Worm (Caenorhabditis elegans) whole organism, young adult: ENCODE measurements around the gene atln-1.

Experiments used
- B0261.1 ChIP-seq: sonication (generic microtip); optimal IDR thresholded peaks from 2 replicates; lab custom pipeline; 2016; ENCODE audit warnings: mild to moderate bottlenecking, missing genetic modification characterization, moderate library complexity, missing compliant biosample characterization
- F33H1.4 ChIP-seq: fragments of 200-800 bp; sonication (Bioruptor generic); IDR thresholded peaks from 2 replicates; pipeline ENCODE4 v1.3.6; 2022; ENCODE audit warnings: missing genetic modification reagents, missing genetic modification characterization, missing compliant biosample characterization
- F57A8.1 ChIP-seq: fragments of 200-800 bp; sonication (Bioruptor generic); optimal IDR thresholded peaks from 2 replicates; lab custom pipeline; 2018; ENCODE audit warnings: mild to moderate bottlenecking, missing genetic modification characterization, moderate library complexity, missing compliant biosample characterization
- F57C9.4 ChIP-seq: sonication (generic microtip); optimal IDR thresholded peaks from 2 replicates; lab custom pipeline; 2017; ENCODE audit warnings: mild to moderate bottlenecking, missing genetic modification characterization, missing compliant biosample characterization
- Y53G8AR.9 ChIP-seq: fragments of 200-800 bp; sonication (Bioruptor generic); conservative IDR thresholded peaks from 2 replicates; pipeline ENCODE4 v1.3.6; 2022; ENCODE audit warnings: missing genetic modification reagents, missing genetic modification characterization, missing compliant biosample characterization
- Y56A3A.18 ChIP-seq: fragments of 200-800 bp; sonication (Bioruptor generic); IDR thresholded peaks from 2 replicates; pipeline ENCODE4 v1.3.6; 2022; ENCODE audit warnings: missing genetic modification reagents, missing genetic modification characterization, missing compliant biosample characterization
- akir-1 ChIP-seq: fragments of 200-800 bp; sonication (Bioruptor generic); optimal IDR thresholded peaks from 2 replicates; lab custom pipeline; 2018; ENCODE audit warnings: mild to moderate bottlenecking, missing genetic modification characterization, moderate library complexity, missing compliant biosample characterization
- aptf-2 ChIP-seq: fragments of 200-800 bp; sonication (Bioruptor generic); conservative IDR thresholded peaks from 2 replicates; pipeline ENCODE4 v1.3.6; 2022; ENCODE audit warnings: missing genetic modification reagents, missing genetic modification characterization, missing compliant biosample characterization
- cebp-2 ChIP-seq: fragments of 200-800 bp; sonication (Bioruptor generic); IDR thresholded peaks from 2 replicates; pipeline ENCODE4 v1.3.6; 2022; ENCODE audit warnings: missing genetic modification characterization, missing compliant biosample characterization
- ceh-100 ChIP-seq: fragments of 200-800 bp; sonication (Bioruptor generic); IDR thresholded peaks from 2 replicates; pipeline ENCODE4 v1.3.6; 2022; ENCODE audit warnings: missing genetic modification reagents, missing genetic modification characterization, missing compliant biosample characterization
- ceh-79 ChIP-seq: sonication (generic microtip); optimal IDR thresholded peaks from 2 replicates; lab custom pipeline; 2017; ENCODE audit warnings: mild to moderate bottlenecking, missing genetic modification characterization, missing compliant biosample characterization
- ceh-91 ChIP-seq: fragments of 200-800 bp; sonication (Bioruptor generic); IDR thresholded peaks from 2 replicates; pipeline ENCODE4 v1.3.6; 2022; ENCODE audit warnings: missing genetic modification reagents, missing genetic modification characterization, missing compliant biosample characterization
- egrh-3 ChIP-seq: fragments of 200-800 bp; sonication (Bioruptor generic); IDR thresholded peaks from 2 replicates; pipeline ENCODE4 v1.3.6; 2022; ENCODE audit warnings: missing genetic modification reagents, missing genetic modification characterization, missing compliant biosample characterization
- ekl-4 ChIP-seq: fragments of 200-800 bp; sonication (Bioruptor generic); IDR thresholded peaks from 2 replicates; pipeline ENCODE4 v1.3.6; 2022; ENCODE audit warnings: missing genetic modification reagents, missing genetic modification characterization, missing compliant biosample characterization
- him-1 ChIP-seq: sonication (generic microtip); optimal IDR thresholded peaks from 2 replicates; lab custom pipeline; 2016; ENCODE audit warnings: missing genotype, missing genetic modification reagents, missing genetic modification characterization, missing compliant biosample characterization
- hlh-12 ChIP-seq: sonication (generic microtip); optimal IDR thresholded peaks from 2 replicates; lab custom pipeline; 2016; ENCODE audit warnings: missing genetic modification characterization, missing compliant biosample characterization
- hlh-26 ChIP-seq: fragments of 200-800 bp; sonication (Bioruptor generic); conservative IDR thresholded peaks from 2 replicates; pipeline ENCODE4 v1.3.6; 2022; ENCODE audit warnings: missing genetic modification reagents, missing genetic modification characterization, missing compliant biosample characterization
- hmg-1.2 ChIP-seq: fragments of 200-800 bp; sonication (Bioruptor generic); IDR thresholded peaks from 2 replicates; pipeline ENCODE4 v1.3.6; 2022; ENCODE audit warnings: missing genetic modification reagents, missing genetic modification characterization, missing compliant biosample characterization
- lsl-1 ChIP-seq: fragments of 200-800 bp; sonication (Bioruptor generic); optimal IDR thresholded peaks from 2 replicates; lab custom pipeline; 2018; ENCODE audit warnings: mild to moderate bottlenecking, missing genetic modification characterization, moderate library complexity, missing compliant biosample characterization
- madf-10 ChIP-seq: sonication (generic microtip); optimal IDR thresholded peaks from 2 replicates; lab custom pipeline; 2016; ENCODE audit warnings: mild to moderate bottlenecking, missing genetic modification characterization, missing compliant biosample characterization
- mel-28 ChIP-seq: sonication (generic microtip); optimal IDR thresholded peaks from 2 replicates; lab custom pipeline; 2016; ENCODE audit warnings: borderline replicate concordance, mild to moderate bottlenecking, missing genetic modification characterization, missing compliant biosample characterization
- nfyb-1 ChIP-seq: fragments of 200-800 bp; sonication (Bioruptor generic); IDR thresholded peaks from 2 replicates; pipeline ENCODE4 v1.3.6; 2022; ENCODE audit warnings: missing genetic modification reagents, missing genetic modification characterization, missing compliant biosample characterization
- nhr-80 ChIP-seq: sonication (generic microtip); optimal IDR thresholded peaks from 2 replicates; lab custom pipeline; 2016; ENCODE audit warnings: missing genetic modification characterization, missing compliant biosample characterization
- nhr-90 ChIP-seq: sonication (generic microtip); optimal IDR thresholded peaks from 2 replicates; lab custom pipeline; 2016; ENCODE audit warnings: missing genotype, mild to moderate bottlenecking, missing genetic modification characterization, missing compliant biosample characterization
- rec-8 ChIP-seq, 2 experiments: sonication (generic microtip); optimal IDR thresholded peaks; 2 replicates each; lab custom pipeline; 2016; ENCODE audit warnings: mild to moderate bottlenecking in 2 of 2, missing genetic modification characterization in 2 of 2, missing genetic modification reagents in 2 of 2, missing genotype in 2 of 2, missing biosample characterization in 1 of 2, missing compliant biosample characterization in 1 of 2, moderate library complexity in 1 of 2
- snpc-4 ChIP-seq, 5 experiments: fragments of 150-350 bp in 1 of 5; sonication (generic microtip) in 4 of 5; optimal IDR thresholded peaks; 2 replicates each; lab custom pipeline; 2014 to 2018; ENCODE audit warnings: missing genetic modification characterization in 5 of 5, missing biosample characterization in 3 of 5, antibody characterized with exemption in 2 of 5, mild to moderate bottlenecking in 2 of 5, missing compliant biosample characterization in 2 of 5, missing genotype in 2 of 5, moderate library complexity in 2 of 5, missing genetic modification reagents in 1 of 5
- sptf-2 ChIP-seq: fragments of 200-800 bp; sonication (Bioruptor generic); optimal IDR thresholded peaks from 2 replicates; lab custom pipeline; 2018; ENCODE audit warnings: mild to moderate bottlenecking, missing genetic modification characterization, missing compliant biosample characterization
- tlf-1 ChIP-seq: fragments of 200-800 bp; sonication (Bioruptor generic); optimal IDR thresholded peaks from 2 replicates; lab custom pipeline; 2018; ENCODE audit warnings: mild to moderate bottlenecking, missing genetic modification characterization, missing compliant biosample characterization
- xnd-1 ChIP-seq: sonication (generic microtip); optimal IDR thresholded peaks from 2 replicates; lab custom pipeline; 2016; ENCODE audit warnings: missing genotype, missing genetic modification reagents, missing genetic modification characterization, missing compliant biosample characterization
- ztf-26 ChIP-seq: sonication (generic microtip); optimal IDR thresholded peaks from 2 replicates; lab custom pipeline; 2017; ENCODE audit warnings: missing genetic modification characterization, missing compliant biosample characterization
- ztf-28 ChIP-seq: fragments of 200-800 bp; sonication (Bioruptor generic); IDR thresholded peaks from 2 replicates; pipeline ENCODE4 v1.3.6; 2022; ENCODE audit warnings: missing genetic modification reagents, missing genetic modification characterization, missing compliant biosample characterization

The atln-1 gene

DNA sequence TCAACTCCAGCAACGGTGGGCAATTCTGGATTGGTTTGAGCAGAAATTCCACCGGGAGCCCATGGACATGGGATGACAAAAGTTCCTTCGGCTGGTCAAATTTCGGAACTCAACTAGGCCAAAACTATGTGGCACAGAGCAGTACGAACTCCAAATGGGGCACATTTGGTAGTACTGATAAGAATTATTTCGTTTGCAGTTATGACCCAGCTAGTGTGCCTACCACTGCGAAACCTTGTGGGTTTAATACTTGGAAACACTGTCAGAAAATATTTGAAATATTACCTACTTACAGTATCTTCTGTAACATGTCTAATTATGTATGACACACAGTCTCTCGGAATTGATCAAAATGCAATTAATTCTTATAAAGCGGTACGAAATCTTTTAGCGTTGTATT, 37.8 kb downstream of the atln-1 start:
- TF ChIP-seq ceh-79 (tag; lab: Kevin White, UChicago), result no peak
- TF ChIP-seq nhr-80 (tag; lab: Kevin White, UChicago), result peak; percentile 58

DNA sequence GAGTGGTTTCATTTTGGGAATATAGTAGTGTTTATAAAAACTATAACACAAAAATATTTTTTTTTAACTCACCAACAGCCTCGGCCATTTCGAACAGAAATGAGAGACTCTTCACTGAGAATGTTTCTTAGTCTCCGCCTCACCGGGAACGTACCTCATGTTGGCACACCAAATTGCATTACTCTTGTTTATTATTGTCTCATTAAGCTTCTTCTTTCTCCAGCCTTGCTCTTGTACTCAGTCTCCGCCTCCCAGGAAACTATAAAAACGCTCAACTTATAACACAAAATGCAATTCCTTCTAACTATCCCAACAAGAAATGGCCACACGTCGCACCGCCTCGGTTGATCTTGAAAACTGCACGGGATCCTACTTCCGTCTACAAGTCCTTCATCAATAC, 44.1 kb downstream of the atln-1 start, which contains the start of the genes Y54G2A.48 and pudl-1:
TSS of gene Y54G2A.48 (minus strand) at position 101 of the 400 bp plus-strand sequence.
TSS of gene pudl-1 (plus strand) at position 320 of the 400 bp plus-strand sequence.
- no peak for TF ChIP-seq snpc-4 (GFP tag; optimal IDR thresholded peaks at IDR 0.05; lab: Kevin White, UChicago)
- no peak for TF ChIP-seq snpc-4 (tag; optimal IDR thresholded peaks at IDR 0.05; lab: Kevin White, UChicago)
- TF ChIP-seq cebp-2 (GFP tag; lab: Robert Waterston, UW), result no peak
- no peak for TF ChIP-seq nfyb-1 (GFP tag; lab: Robert Waterston, UW)
- TF ChIP-seq ceh-91 (GFP tag; lab: Robert Waterston, UW), result no peak
- no peak for TF ChIP-seq egrh-3 (GFP tag; lab: Robert Waterston, UW)
- no peak for TF ChIP-seq B0261.1 (tag; lab: Kevin White, UChicago)
- TF ChIP-seq nhr-80 (tag; lab: Kevin White, UChicago), result no peak
- TF ChIP-seq lsl-1, result no peak
- no peak for TF ChIP-seq akir-1
- no peak for TF ChIP-seq madf-10
- no peak for TF ChIP-seq nhr-90
- no peak for TF ChIP-seq mel-28 (tag; lab: Kevin White, UChicago)
- TF ChIP-seq rec-8 (tag; optimal IDR thresholded peaks at IDR 0.05; lab: Kevin White, UChicago), result no peak
- TF ChIP-seq hlh-26 (GFP tag; lab: Robert Waterston, UW), result no peak
- TF ChIP-seq Y53G8AR.9 (GFP tag; lab: Robert Waterston, UW), result no peak

DNA sequence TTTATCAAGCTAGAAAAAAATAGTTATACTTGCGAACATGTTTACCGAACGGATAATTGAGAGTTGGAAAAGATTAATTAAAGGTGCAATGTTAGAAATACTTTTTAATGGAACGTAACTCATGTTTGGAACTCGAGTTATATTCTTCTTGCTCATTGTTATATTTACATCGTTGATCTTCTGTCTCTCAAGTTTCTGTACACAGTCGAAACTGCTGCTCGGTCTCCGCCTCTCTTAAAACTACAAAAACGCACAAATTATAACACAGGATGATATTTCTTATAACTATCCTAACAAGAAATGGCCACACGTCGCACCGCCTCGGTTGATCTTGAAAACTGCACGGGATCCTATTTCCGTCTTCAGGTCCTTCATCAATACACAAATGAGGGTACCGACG, 46.0 kb downstream of the atln-1 start, which contains the start of gene pudl-2:
TSS of gene pudl-2 (plus strand) at position 301 of the 400 bp plus-strand sequence.
- TF ChIP-seq ztf-26 (tag; lab: Kevin White, UChicago) (no peak), aptf-2 (GFP tag; lab: Robert Waterston, UW) (no peak), F33H1.4 (no peak), hmg-1.2 (no peak), tlf-1 (GFP tag; lab: Kevin White, UChicago) (no peak), Y56A3A.18 (GFP tag; lab: Robert Waterston, UW) (no peak), hlh-12 (no peak)
- TF ChIP-seq, all 124 proteins: peak for 0

DNA sequence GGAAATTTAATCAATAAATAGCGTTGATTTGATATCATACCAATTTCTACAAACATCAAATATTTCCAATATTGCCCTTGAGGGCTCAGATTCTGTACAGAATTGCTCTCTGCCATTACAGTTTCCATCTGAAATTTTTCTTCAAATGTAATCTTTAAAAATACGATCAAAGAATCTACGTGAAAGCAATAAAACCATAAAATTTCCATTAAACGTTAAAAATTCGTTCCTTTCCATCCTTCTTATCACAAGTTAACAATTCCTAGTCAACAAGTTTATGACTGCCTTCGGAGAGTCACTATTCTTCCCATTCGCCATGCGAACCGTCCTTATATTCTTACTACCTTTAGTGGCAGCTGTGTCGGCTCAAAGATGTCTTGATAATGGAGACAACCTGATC, 46.9 kb downstream of the atln-1 start, which contains the start of gene clec-82:
TSS of gene clec-82 (plus strand) at position 301 of the 400 bp plus-strand sequence.
- TF ChIP-seq ztf-28 (no peak), him-1 (tag; lab: Kevin White, UChicago) (no peak), F57A8.1 (GFP tag; lab: Kevin White, UChicago) (no peak), xnd-1 (tag; lab: Kevin White, UChicago) (no peak), F57C9.4 (tag; lab: Kevin White, UChicago) (no peak), sptf-2 (GFP tag; lab: Kevin White, UChicago) (no peak), ekl-4 (no peak)

DNA sequence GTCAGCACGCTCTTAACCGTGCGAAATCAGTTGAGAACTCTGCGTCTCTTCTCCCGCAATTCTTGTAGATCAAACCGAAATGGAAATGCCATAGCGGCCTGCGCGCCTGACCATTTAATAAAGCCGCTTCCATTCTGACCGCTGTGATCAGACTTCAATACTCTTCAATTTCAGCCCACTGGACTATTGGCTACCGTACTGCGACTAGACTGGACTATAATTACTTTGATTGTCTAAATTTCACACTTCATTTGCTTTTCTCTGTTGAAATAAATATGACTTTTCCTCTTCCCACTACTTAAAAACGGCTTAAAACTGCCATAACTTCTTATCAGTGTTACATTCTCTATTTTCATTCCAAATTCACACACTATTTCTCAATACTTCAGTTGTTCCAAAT, 49.8 kb downstream of the atln-1 start, which contains the start of gene Y54G2A.7:
TSS of gene Y54G2A.7 (plus strand) at position 301 of the 400 bp plus-strand sequence.
- no peak for TF ChIP-seq ceh-100
- peak; percentile 13 for TF ChIP-seq nhr-80 (tag; lab: Kevin White, UChicago)
